Fruit fly (Drosophila melanogaster) whole organism, prepupa: ENCODE results near the gene CG42233.

Experiments used
- Blimp-1 ChIP-seq: fragments of 200-800 bp; sonication (Bioruptor generic); optimal IDR thresholded peaks from 3 replicates; lab custom pipeline; 2017; ENCODE audit warnings: missing biosample characterization, missing genetic modification characterization, mild to moderate bottlenecking, moderate library complexity, missing genetic modification reagents
- CG10631 ChIP-seq: fragments of 200-800 bp; sonication (Bioruptor generic); optimal IDR thresholded peaks from 2 replicates; lab custom pipeline; 2016; ENCODE audit warnings: missing biosample characterization, missing genetic modification characterization
- CG10669 ChIP-seq: fragments of 200-800 bp; sonication (Bioruptor generic); optimal IDR thresholded peaks from 3 replicates; lab custom pipeline; 2018; ENCODE audit warnings: missing biosample characterization, mild to moderate bottlenecking, missing genetic modification characterization, moderate library complexity
- CG11294 ChIP-seq: fragments of 200-800 bp; sonication (Bioruptor generic); IDR thresholded peaks from 2 replicates; pipeline ENCODE4 v1.3.6; 2022; ENCODE audit warnings: missing biosample characterization, missing genetic modification characterization
- CG11902 ChIP-seq: fragments of 200-800 bp; sonication (Bioruptor generic); optimal IDR thresholded peaks from 3 replicates; lab custom pipeline; 2016; ENCODE audit warnings: missing biosample characterization, missing genetic modification characterization
- CG15336 ChIP-seq: fragments of 200-800 bp; sonication (Bioruptor generic); IDR thresholded peaks from 2 replicates; pipeline ENCODE4 v1.3.6; 2022; ENCODE audit warnings: missing biosample characterization, missing genetic modification characterization
- CG1621 ChIP-seq: fragments of 200-800 bp; sonication (Bioruptor generic); optimal IDR thresholded peaks from 3 replicates; lab custom pipeline; 2018; ENCODE audit warnings: missing biosample characterization, mild to moderate bottlenecking, missing genetic modification characterization
- CG16779 ChIP-seq: fragments of 200-800 bp; sonication (Bioruptor generic); optimal IDR thresholded peaks from 3 replicates; lab custom pipeline; 2017; ENCODE audit warnings: missing biosample characterization, mild to moderate bottlenecking, missing genetic modification characterization
- CG3032 ChIP-seq: fragments of 200-800 bp; optimal IDR thresholded peaks from 2 replicates; lab custom pipeline; 2019; ENCODE audit warnings: missing biosample characterization, mild to moderate bottlenecking, missing genetic modification characterization, moderate library complexity
- CG31627 ChIP-seq: fragments of 200-800 bp; sonication (Bioruptor generic); optimal IDR thresholded peaks from 3 replicates; lab custom pipeline; 2016; ENCODE audit warnings: missing biosample characterization, missing genetic modification characterization
- CG34406 ChIP-seq: fragments of 200-800 bp; sonication (Bioruptor generic); optimal IDR thresholded peaks from 3 replicates; lab custom pipeline; 2016; ENCODE audit warnings: missing biosample characterization, missing genetic modification characterization
- CG3919 ChIP-seq: fragments of 200-800 bp; sonication (Bioruptor generic); optimal IDR thresholded peaks from 3 replicates; lab custom pipeline; 2016; ENCODE audit warnings: missing biosample characterization, missing genetic modification characterization
- CG4318 ChIP-seq: fragments of 200-800 bp; sonication (Bioruptor generic); optimal IDR thresholded peaks from 3 replicates; lab custom pipeline; 2017; ENCODE audit warnings: missing biosample characterization, mild to moderate bottlenecking, missing genetic modification characterization
- CG6276 ChIP-seq: fragments of 200-800 bp; sonication (Bioruptor generic); optimal IDR thresholded peaks from 2 replicates; lab custom pipeline; 2017; ENCODE audit warnings: missing biosample characterization, mild to moderate bottlenecking, missing genetic modification characterization
- CG6792 ChIP-seq: fragments of 200-800 bp; sonication (Bioruptor generic); optimal IDR thresholded peaks from 3 replicates; lab custom pipeline; 2016; ENCODE audit warnings: missing biosample characterization, missing genetic modification characterization
- CG6808 ChIP-seq: fragments of 200-800 bp; sonication (Bioruptor generic); optimal IDR thresholded peaks from 3 replicates; lab custom pipeline; 2017; ENCODE audit warnings: missing biosample characterization, missing genetic modification characterization, mild to moderate bottlenecking, moderate library complexity, missing genetic modification reagents
- CG6854 ChIP-seq: fragments of 200-800 bp; sonication (Bioruptor generic); optimal IDR thresholded peaks from 2 replicates; lab custom pipeline; 2017; ENCODE audit warnings: missing biosample characterization, mild to moderate bottlenecking, missing genetic modification characterization
- CG7368 ChIP-seq: fragments of 200-800 bp; sonication (Bioruptor generic); optimal IDR thresholded peaks from 3 replicates; lab custom pipeline; 2016; ENCODE audit warnings: missing biosample characterization, missing genetic modification characterization
- CG8119 ChIP-seq: fragments of 200-800 bp; sonication (Bioruptor generic); IDR thresholded peaks from 3 replicates; pipeline ENCODE4 v1.3.6; 2022; ENCODE audit warnings: missing biosample characterization, missing genetic modification characterization
- CG9139 ChIP-seq: fragments of 200-800 bp; sonication (Bioruptor generic); optimal IDR thresholded peaks from 3 replicates; lab custom pipeline; 2017; ENCODE audit warnings: missing biosample characterization, mild to moderate bottlenecking, missing genetic modification characterization
- Eip78C ChIP-seq: fragments of 200-800 bp; sonication (Bioruptor generic); peaks from one replicate; lab custom pipeline; 2016; ENCODE audit warnings: missing biosample characterization, missing genetic modification characterization
- Eip93F ChIP-seq: fragments of 200-800 bp; sonication (Bioruptor generic); optimal IDR thresholded peaks from 2 replicates; lab custom pipeline; 2016; ENCODE audit warnings: missing biosample characterization, mild to moderate bottlenecking, missing genetic modification characterization
- Ets21C ChIP-seq: fragments of 200-800 bp; sonication (Bioruptor generic); optimal IDR thresholded peaks from 3 replicates; lab custom pipeline; 2016; ENCODE audit warnings: missing biosample characterization, missing genetic modification characterization
- Ets96B ChIP-seq: fragments of 200-800 bp; optimal IDR thresholded peaks from 2 replicates; lab custom pipeline; 2019; ENCODE audit warnings: missing biosample characterization, mild to moderate bottlenecking, missing genetic modification characterization, moderate library complexity
- Gug ChIP-seq: fragments of 200-800 bp; sonication (Bioruptor generic); IDR thresholded peaks from 2 replicates; pipeline ENCODE4 v1.3.6; 2022; ENCODE audit warnings: missing biosample characterization, missing genetic modification characterization
- Lpt ChIP-seq: fragments of 200-800 bp; sonication (Bioruptor generic); optimal IDR thresholded peaks from 3 replicates; lab custom pipeline; 2016; ENCODE audit warnings: missing biosample characterization, missing genetic modification characterization
- Met ChIP-seq: fragments of 200-800 bp; sonication (Bioruptor generic); optimal IDR thresholded peaks from 3 replicates; lab custom pipeline; 2016; ENCODE audit warnings: missing biosample characterization, missing genetic modification characterization
- Sox14 ChIP-seq: fragments of 200-800 bp; sonication (Bioruptor generic); optimal IDR thresholded peaks from 3 replicates; lab custom pipeline; 2016; ENCODE audit warnings: missing biosample characterization, missing genetic modification characterization
- Sox15 ChIP-seq: fragments of 200-800 bp; sonication (Bioruptor generic); optimal IDR thresholded peaks from 3 replicates; lab custom pipeline; 2016; ENCODE audit warnings: missing biosample characterization, missing genetic modification characterization
- achi ChIP-seq: fragments of 200-800 bp; sonication (Bioruptor generic); optimal IDR thresholded peaks from 3 replicates; lab custom pipeline; 2016; ENCODE audit warnings: missing biosample characterization, missing genetic modification characterization
- acj6 ChIP-seq: fragments of 200-800 bp; sonication (Bioruptor generic); optimal IDR thresholded peaks from 3 replicates; lab custom pipeline; 2016; ENCODE audit warnings: missing biosample characterization, missing genetic modification characterization
- dsx ChIP-seq: fragments of 200-800 bp; optimal IDR thresholded peaks from 3 replicates; lab custom pipeline; 2019; ENCODE audit warnings: missing biosample characterization, mild to moderate bottlenecking, missing genetic modification characterization, moderate library complexity; ENCODE audit not compliant: poor library complexity, severe bottlenecking
- fd59A ChIP-seq: fragments of 200-800 bp; sonication (Bioruptor generic); optimal IDR thresholded peaks from 2 replicates; lab custom pipeline; 2017; ENCODE audit warnings: missing biosample characterization, mild to moderate bottlenecking, missing genetic modification characterization, missing genetic modification reagents
- salr ChIP-seq, 2 experiments: fragments of 200-800 bp; sonication (Bioruptor generic); optimal IDR thresholded peaks; 3 replicates each; lab custom pipeline; 2016 to 2018; ENCODE audit warnings: missing biosample characterization in 2 of 2, missing genetic modification characterization in 2 of 2, mild to moderate bottlenecking in 1 of 2
- svp ChIP-seq: fragments of 200-800 bp; sonication (Bioruptor generic); peaks from one replicate; lab custom pipeline; 2016; ENCODE audit warnings: missing biosample characterization, missing genetic modification characterization
- vri ChIP-seq: fragments of 200-800 bp; sonication (Bioruptor generic); optimal IDR thresholded peaks from 3 replicates; lab custom pipeline; 2016; ENCODE audit warnings: missing biosample characterization, mild to moderate bottlenecking, missing genetic modification characterization

CG42233 gene

dm6 chr3R:31808571-31808970 lies 3.5 kb upstream of the CG42233 start:
- no peak for TF ChIP-seq CG10669 (GFP tag; lab: Kevin White, UChicago)
- peak; percentile 61 for TF ChIP-seq Eip78C (GFP tag; lab: Kevin White, UChicago)
- peak; percentile 86 for TF ChIP-seq svp (GFP tag; lab: Kevin White, UChicago)
- TF ChIP-seq Lpt (GFP tag; lab: Kevin White, UChicago): no peak
- TF ChIP-seq CG16779 (tag; lab: Kevin White, UChicago): no peak

dm6 chr3R:31800663-31801062 lies 4.4 kb downstream of the CG42233 start, which contains the start of gene Ir100a:
Ir100a (plus strand) TSS chr3R:31800963.
- TF ChIP-seq CG6276 (GFP tag; lab: Kevin White, UChicago): no peak
- TF ChIP-seq Sox14 (GFP tag; lab: Kevin White, UChicago): no peak
- no peak for TF ChIP-seq fd59A (GFP tag; lab: Kevin White, UChicago)
- no peak for TF ChIP-seq CG11294 (GFP tag; lab: Robert Waterston, UW)
- no peak for TF ChIP-seq dsx (GFP tag; lab: Kevin White, UChicago)
- TF ChIP-seq Blimp-1 (GFP tag; lab: Kevin White, UChicago): no peak

- TF ChIP-seq Gug: no peak
- no peak for TF ChIP-seq achi (GFP tag; lab: Kevin White, UChicago)
- peak; percentile 97 for TF ChIP-seq svp (GFP tag; lab: Kevin White, UChicago)
- TF ChIP-seq CG1621 (tag; lab: Kevin White, UChicago): no peak
- no peak for TF ChIP-seq salr (GFP tag; optimal IDR thresholded peaks at IDR 0.05; lab: Kevin White, UChicago)
- no peak for TF ChIP-seq CG4318 (GFP tag; lab: Kevin White, UChicago)
- TF ChIP-seq CG9139: no peak
- no peak for TF ChIP-seq CG11902
- TF ChIP-seq CG6792 (GFP tag; lab: Kevin White, UChicago): no peak
- peak; percentile 52 for TF ChIP-seq CG6854 (GFP tag; lab: Kevin White, UChicago)
These were observed 10.6 kb downstream of the CG42233 start for dm6 chr3R:31794457-31794856.

DNA sequence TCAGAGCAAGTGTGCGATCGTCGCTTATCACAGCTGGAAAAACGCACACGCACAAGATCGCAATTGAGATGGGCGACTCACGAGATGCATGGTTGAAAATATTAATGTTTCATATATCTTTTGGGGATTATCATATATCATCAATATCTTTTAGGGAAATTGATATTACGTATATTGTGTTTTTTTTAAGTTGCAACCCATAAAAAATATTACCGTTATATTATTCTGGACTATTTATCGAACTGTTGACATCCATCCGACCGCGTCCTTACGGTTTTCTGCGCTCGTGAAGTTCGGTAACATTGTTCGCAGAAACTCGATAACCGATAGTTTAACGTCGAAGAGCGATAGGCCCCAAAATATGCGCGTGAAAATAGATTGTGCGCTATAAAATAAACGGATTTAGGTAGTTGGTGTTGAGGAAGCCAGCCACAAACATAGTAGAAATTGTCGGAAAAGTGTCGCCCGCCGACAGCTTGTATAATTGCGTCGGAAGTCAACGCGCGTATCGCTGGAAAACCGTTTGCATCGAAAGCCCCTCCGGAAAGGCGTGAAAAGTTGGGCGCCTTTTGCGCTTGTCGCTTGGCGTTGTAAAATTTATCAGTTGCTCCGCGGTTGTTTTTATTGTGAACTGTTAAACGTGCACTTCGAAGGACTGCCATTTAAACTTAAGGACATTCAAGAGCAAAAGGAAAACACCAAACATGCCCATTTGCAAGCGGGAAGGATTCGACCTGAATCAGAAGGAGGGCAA lies 11.2 kb downstream of the CG42233 start, which contains the start of the genes Mccc1 and Acf:
Gene Mccc1, minus strand, starts transcription at position 244 of the 754 bp plus-strand sequence.
Gene Acf, plus strand, starts transcription at position 318 of the 754 bp plus-strand sequence.
- peak; percentile 12 for TF ChIP-seq Eip93F (GFP tag; lab: Kevin White, UChicago)
- TF ChIP-seq CG31627 (GFP tag; lab: Kevin White, UChicago): peak; percentile 43
- peak; percentile 55 for TF ChIP-seq CG10631 (GFP tag; lab: Kevin White, UChicago)
- TF ChIP-seq Met (GFP tag; lab: Kevin White, UChicago): no peak

DNA sequence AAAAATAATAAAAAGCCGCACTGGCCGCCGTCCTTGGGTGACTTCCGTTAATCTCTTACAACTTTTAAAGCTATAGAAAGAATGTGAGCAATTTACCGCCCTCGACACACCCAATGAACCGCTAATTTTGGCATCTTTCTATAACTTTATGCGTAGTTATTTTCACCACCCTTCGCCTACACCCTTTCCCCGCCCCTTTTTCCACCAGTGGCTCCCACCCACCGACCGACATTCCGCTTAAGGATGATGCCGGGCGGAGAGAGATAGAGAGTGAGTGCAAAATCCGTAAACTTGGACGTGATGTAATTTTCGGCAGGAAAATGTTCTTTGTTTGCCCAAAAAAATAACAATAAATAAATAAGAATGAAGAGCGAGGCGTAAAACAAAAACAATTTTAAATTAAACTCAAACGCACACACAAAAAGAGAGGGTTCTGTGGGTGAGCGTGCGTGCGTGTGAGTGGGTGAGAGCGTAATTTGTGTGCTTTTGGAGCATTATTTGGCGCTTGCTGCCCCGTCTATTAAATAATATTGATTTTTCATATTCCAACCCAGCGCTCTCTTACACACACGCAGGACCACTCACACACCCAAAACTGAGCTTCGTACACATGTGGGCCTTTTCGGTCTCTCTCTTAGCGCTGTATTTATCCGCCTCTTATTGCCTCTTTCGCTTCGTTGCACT lies 27.5 kb downstream of the CG42233 start:
- no peak for TF ChIP-seq CG7368
- TF ChIP-seq Eip93F (GFP tag; lab: Kevin White, UChicago): peak; percentile 8
- TF ChIP-seq svp (GFP tag; lab: Kevin White, UChicago): no peak
- TF ChIP-seq vri: peak; percentile 99
- peak; percentile 40 for TF ChIP-seq CG6854 (GFP tag; lab: Kevin White, UChicago)

dm6 chr3R:31776583-31777362 lies 28.3 kb downstream of the CG42233 start, which contains the start of the genes CG2126 and faf:
CG2126 (minus strand) TSS chr3R:31776652.
faf (plus strand) TSS chr3R:31777020.
- no peak for TF ChIP-seq CG6276 (GFP tag; lab: Kevin White, UChicago)
- peak; percentile 56 for TF ChIP-seq CG34406 (GFP tag; lab: Kevin White, UChicago)
- no peak for TF ChIP-seq fd59A (GFP tag; lab: Kevin White, UChicago)
- peak; percentile 34; the same call in 1 of the 2 replicates for TF ChIP-seq CG11294 (GFP tag; lab: Robert Waterston, UW)
- TF ChIP-seq Gug: peak; percentile 63
- peak; percentile 66 for TF ChIP-seq Ets96B (tag; lab: Kevin White, UChicago)
- TF ChIP-seq CG3919 (GFP tag; lab: Kevin White, UChicago): no peak
- no peak for TF ChIP-seq CG9139
- TF ChIP-seq acj6 (GFP tag; lab: Kevin White, UChicago): peak; percentile 68
- peak; percentile 42 for TF ChIP-seq Blimp-1 (GFP tag; lab: Kevin White, UChicago)
- TF ChIP-seq Ets21C (GFP tag; lab: Kevin White, UChicago): no peak
- peak; percentile 39 for TF ChIP-seq Eip93F (GFP tag; lab: Kevin White, UChicago)
- peak; percentile 58 for TF ChIP-seq CG15336 (GFP tag; lab: Robert Waterston, UW)
- no peak for TF ChIP-seq Eip78C (GFP tag; lab: Kevin White, UChicago)
- TF ChIP-seq CG6808: no peak
- peak; percentile 55 for TF ChIP-seq Sox15 (GFP tag; lab: Kevin White, UChicago)
- peak; percentile 42 for TF ChIP-seq Lpt (GFP tag; lab: Kevin White, UChicago)
- peak; percentile 72; the same call in 1 of the 3 replicates for TF ChIP-seq CG8119 (GFP tag; lab: Robert Waterston, UW)
- TF ChIP-seq CG3032 (tag; lab: Kevin White, UChicago): peak; percentile 72
